Fruit fly (Drosophila melanogaster) whole organism, pupa: ENCODE data around the gene CG34433.

Experiments used
- CG10348 ChIP-seq: fragments of 200-800 bp; sonication (Bioruptor generic); IDR thresholded peaks from 2 replicates; pipeline ENCODE4 v1.3.6; 2022; ENCODE audit warnings: missing biosample characterization, missing genetic modification characterization
- CG12605 ChIP-seq: fragments of 200-800 bp; sonication (Bioruptor generic); IDR thresholded peaks from 2 replicates; pipeline ENCODE4 v1.3.6; 2022; ENCODE audit warnings: missing biosample characterization, missing genetic modification characterization
- CG13204 ChIP-seq: fragments of 200-800 bp; sonication (Bioruptor generic); optimal IDR thresholded peaks from 2 replicates; lab custom pipeline; 2018; ENCODE audit warnings: missing biosample characterization, mild to moderate bottlenecking, missing genetic modification characterization, moderate library complexity
- CG14655 ChIP-seq: fragments of 200-800 bp; sonication (Bioruptor generic); optimal IDR thresholded peaks from 3 replicates; lab custom pipeline; 2017; ENCODE audit warnings: mild to moderate bottlenecking, missing biosample characterization, missing genetic modification reagents, missing genetic modification characterization
- CG15710 ChIP-seq: fragments of 200-800 bp; sonication (Bioruptor generic); optimal IDR thresholded peaks from 2 replicates; lab custom pipeline; 2018; ENCODE audit warnings: missing biosample characterization, mild to moderate bottlenecking, missing genetic modification characterization, moderate library complexity
- CG17806 ChIP-seq: fragments of 200-800 bp; sonication (Bioruptor generic); optimal IDR thresholded peaks from 2 replicates; lab custom pipeline; 2018; ENCODE audit warnings: missing biosample characterization, mild to moderate bottlenecking, missing genetic modification characterization, moderate library complexity
- CG32121 ChIP-seq: fragments of 200-800 bp; sonication (Bioruptor generic); IDR thresholded peaks from 2 replicates; pipeline ENCODE4 v1.3.6; 2022; ENCODE audit warnings: missing biosample characterization, missing genetic modification characterization
- CG34367 ChIP-seq: fragments of 200-800 bp; sonication (Bioruptor generic); optimal IDR thresholded peaks from 2 replicates; lab custom pipeline; 2018; ENCODE audit warnings: missing biosample characterization, mild to moderate bottlenecking, missing genetic modification characterization
- CG4496 ChIP-seq: fragments of 200-800 bp; sonication (Bioruptor generic); IDR thresholded peaks from 3 replicates; pipeline ENCODE4 v1.3.6; 2022; ENCODE audit warnings: missing biosample characterization, missing genetic modification characterization
- CG8159 ChIP-seq: fragments of 200-800 bp; sonication (Bioruptor generic); optimal IDR thresholded peaks from 3 replicates; lab custom pipeline; 2018; ENCODE audit warnings: missing biosample characterization, mild to moderate bottlenecking, missing genetic modification characterization, moderate library complexity
- CG8301 ChIP-seq: fragments of 200-800 bp; sonication (Bioruptor generic); optimal IDR thresholded peaks from 2 replicates; lab custom pipeline; 2018; ENCODE audit warnings: missing biosample characterization, mild to moderate bottlenecking, missing genetic modification characterization
- CG9948 ChIP-seq: fragments of 200-800 bp; sonication (Bioruptor generic); optimal IDR thresholded peaks from 2 replicates; lab custom pipeline; 2018; ENCODE audit warnings: missing biosample characterization, mild to moderate bottlenecking, missing genetic modification characterization, moderate library complexity
- D1 ChIP-seq: fragments of 200-800 bp; sonication (Bioruptor generic); optimal IDR thresholded peaks from 2 replicates; lab custom pipeline; 2018; ENCODE audit warnings: missing biosample characterization, mild to moderate bottlenecking, missing genetic modification characterization, moderate library complexity
- EcR ChIP-seq: fragments of 200-800 bp; sonication (Bioruptor generic); optimal IDR thresholded peaks from 3 replicates; lab custom pipeline; 2019; ENCODE audit warnings: missing biosample characterization, missing genetic modification characterization, mild to moderate bottlenecking, moderate library complexity, missing genetic modification reagents
- Ets98B ChIP-seq: fragments of 200-800 bp; sonication (Bioruptor generic); IDR thresholded peaks from 2 replicates; pipeline ENCODE4 v1.3.6; 2022; ENCODE audit warnings: missing biosample characterization, missing genetic modification characterization
- Pif1A ChIP-seq: fragments of 200-800 bp; sonication (Bioruptor generic); optimal IDR thresholded peaks from 3 replicates; lab custom pipeline; 2016; ENCODE audit warnings: missing biosample characterization, missing genetic modification characterization
- Pif1B ChIP-seq: fragments of 200-800 bp; sonication (Bioruptor generic); optimal IDR thresholded peaks from 3 replicates; lab custom pipeline; 2016; ENCODE audit warnings: missing biosample characterization, missing genetic modification characterization
- Snoo ChIP-seq: fragments of 200-800 bp; sonication (Bioruptor generic); optimal IDR thresholded peaks from 3 replicates; lab custom pipeline; 2017; ENCODE audit warnings: missing biosample characterization, mild to moderate bottlenecking, missing genetic modification characterization, inconsistent platforms
- fd96Ca ChIP-seq: fragments of 200-800 bp; sonication (Bioruptor generic); IDR thresholded peaks from 3 replicates; pipeline ENCODE4 v1.3.6; 2022; ENCODE audit warnings: missing biosample characterization, missing genetic modification characterization
- gl ChIP-seq: fragments of 200-800 bp; sonication (Bioruptor generic); optimal IDR thresholded peaks from 2 replicates; lab custom pipeline; 2018; ENCODE audit warnings: missing biosample characterization, mild to moderate bottlenecking, missing genetic modification characterization
- rn ChIP-seq: fragments of 200-800 bp; sonication (Bioruptor generic); IDR thresholded peaks from 2 replicates; pipeline ENCODE4 v1.3.6; 2022; ENCODE audit warnings: missing biosample characterization, missing genetic modification characterization

CG34433 gene

dm6 chr3R:30616098-30616857 is 33.5 kb upstream of the CG34433 start:
- TF ChIP-seq Ets98B (GFP tag; lab: Robert Waterston, UW) (no peak), Pif1A (no peak)

dm6 chr3R:30617457-30617856 is 32.3 kb upstream of the CG34433 start:
- TF ChIP-seq gl (tag; lab: Kevin White, UChicago): no peak
- no peak for TF ChIP-seq CG8159 (tag; lab: Kevin White, UChicago)
- no peak for TF ChIP-seq CG9948 (tag; lab: Kevin White, UChicago)
- TF ChIP-seq CG4496: no peak
- TF ChIP-seq Snoo (tag; lab: Kevin White, UChicago): no peak
- TF ChIP-seq CG32121 (GFP tag; lab: Robert Waterston, UW): no peak
- no peak for TF ChIP-seq CG10348 (GFP tag; lab: Robert Waterston, UW)
- no peak for TF ChIP-seq CG12605
- TF ChIP-seq EcR (GFP tag; lab: Kevin White, UChicago): no peak
- no peak for TF ChIP-seq CG14655

dm6 chr3R:30621806-30622205 is 28.0 kb upstream of the CG34433 start, which contains the start of gene CG44954:
Gene CG44954, minus strand, starts transcription at chr3R:30621906.
- TF ChIP-seq CG4496 (no peak), Snoo (tag; lab: Kevin White, UChicago) (no peak), CG13204 (GFP tag; lab: Kevin White, UChicago) (no peak), D1 (tag; lab: Kevin White, UChicago) (no peak), CG8159 (tag; lab: Kevin White, UChicago) (no peak), Pif1B (no peak), CG10348 (GFP tag; lab: Robert Waterston, UW) (no peak), CG12605 (no peak), CG8301 (tag; lab: Kevin White, UChicago) (no peak)

dm6 chr3R:30628928-30629327 is 20.8 kb upstream of the CG34433 start, which contains the start of gene CG2267:
Gene CG2267, minus strand, starts transcription at chr3R:30629028.
- TF ChIP-seq gl (tag; lab: Kevin White, UChicago) (no peak), Pif1B (no peak), Snoo (tag; lab: Kevin White, UChicago) (no peak)
- TF ChIP-seq, all 21 proteins: peak for 0

dm6 chr3R:30643240-30643639 is 6.5 kb upstream of the CG34433 start:
- peak; percentile 13 for TF ChIP-seq CG8159 (tag; lab: Kevin White, UChicago)
- TF ChIP-seq CG14655: peak; percentile 20
- no peak for TF ChIP-seq CG13204 (GFP tag; lab: Kevin White, UChicago)
- TF ChIP-seq, all 21 proteins: peak for 2

dm6 chr3R:30645780-30646179 is 4.0 kb upstream of the CG34433 start, which contains the start of gene CG31013:
Gene CG31013, minus strand, starts transcription at chr3R:30645880.
- TF ChIP-seq CG15710 (tag; lab: Kevin White, UChicago): no peak
- no peak for TF ChIP-seq D1 (tag; lab: Kevin White, UChicago)
- TF ChIP-seq EcR (GFP tag; lab: Kevin White, UChicago): no peak
- TF ChIP-seq Pif1A: no peak
- no peak for TF ChIP-seq CG8301 (tag; lab: Kevin White, UChicago)
- no peak for TF ChIP-seq CG9948 (tag; lab: Kevin White, UChicago)
- no peak for TF ChIP-seq fd96Ca (GFP tag; lab: Robert Waterston, UW)
- no peak for TF ChIP-seq CG14655
- TF ChIP-seq Ets98B (GFP tag; lab: Robert Waterston, UW): no peak

dm6 chr3R:30648451-30648850 is 1.3 kb upstream of the CG34433 start, which contains the start of gene PH4alphaPV:
Gene PH4alphaPV, minus strand, starts transcription at chr3R:30648551.
- TF ChIP-seq CG15710 (tag; lab: Kevin White, UChicago) (no peak), D1 (tag; lab: Kevin White, UChicago) (no peak), Ets98B (GFP tag; lab: Robert Waterston, UW) (no peak), Pif1A (no peak), CG10348 (GFP tag; lab: Robert Waterston, UW) (no peak), CG32121 (GFP tag; lab: Robert Waterston, UW) (no peak), Snoo (tag; lab: Kevin White, UChicago) (no peak), CG34367 (no peak), rn (GFP tag; lab: Robert Waterston, UW) (no peak), Pif1B (no peak), EcR (GFP tag; lab: Kevin White, UChicago) (no peak), CG12605 (no peak), CG4496 (no peak), gl (tag; lab: Kevin White, UChicago) (no peak), CG8159 (tag; lab: Kevin White, UChicago) (no peak), fd96Ca (GFP tag; lab: Robert Waterston, UW) (no peak), CG17806 (tag; lab: Kevin White, UChicago) (no peak), CG13204 (GFP tag; lab: Kevin White, UChicago) (no peak), CG8301 (tag; lab: Kevin White, UChicago) (no peak), CG9948 (tag; lab: Kevin White, UChicago) (no peak)
- TF ChIP-seq, all 21 proteins: peak for 0
